Fruit fly (Drosophila melanogaster): ENCODE data around the gene betaGlu.
A peak's percentile ranks its signal among the peaks of the same experiment; 100 is the strongest.

Gene betaGlu

dm6 chr3R:31745629-31746081 is 26.0 kb downstream of the betaGlu start, which contains the start of gene awd:
Gene awd, minus strand, starts transcription at chr3R:31746077.
- TF ChIP-seq CG3032 (tag; optimal IDR thresholded peaks at IDR 0.05) (peak; percentile 9), achi (GFP tag; optimal IDR thresholded peaks at IDR 0.05) (peak; percentile 18), CG6276 (GFP tag; optimal IDR thresholded peaks at IDR 0.05) (no peak), Eip75B (GFP tag; optimal IDR thresholded peaks at IDR 0.05) (peak; percentile 51), CG31627 (GFP tag; optimal IDR thresholded peaks at IDR 0.05) (no peak), CG16779 (tag; optimal IDR thresholded peaks at IDR 0.05) (peak; percentile 28), topi (GFP tag; optimal IDR thresholded peaks at IDR 0.05) (peak; percentile 35), CG6163 (GFP tag; IDR thresholded peaks at IDR 0.05) (peak; percentile 14; the same call in 1 of the 3 replicates), OdsH (GFP tag; optimal IDR thresholded peaks at IDR 0.05) (no peak), Eip78C (GFP tag) (peak; percentile 70), dsx (GFP tag; optimal IDR thresholded peaks at IDR 0.05; ENCODE audit: poor library complexity, severe bottlenecking) (peak; percentile 10), acj6 (GFP tag; optimal IDR thresholded peaks at IDR 0.05) (no peak), CG8632 (GFP tag; optimal IDR thresholded peaks at IDR 0.05) (no peak), ss (GFP tag; optimal IDR thresholded peaks at IDR 0.05) (peak; percentile 42 to 47), CG6854 (GFP tag; optimal IDR thresholded peaks at IDR 0.05) (peak; percentile 45), CG11294 (GFP tag; IDR thresholded peaks at IDR 0.05) (no peak), Sox15 (GFP tag; optimal IDR thresholded peaks at IDR 0.05) (no peak), fd85E (GFP tag; optimal IDR thresholded peaks at IDR 0.05) (no peak), esn (GFP tag; optimal IDR thresholded peaks at IDR 0.05) (peak; percentile 35), net (GFP tag; optimal IDR thresholded peaks at IDR 0.05) (peak; percentile 7), CG9139 (GFP tag; optimal IDR thresholded peaks at IDR 0.05) (peak; percentile 15), vri (GFP tag; optimal IDR thresholded peaks at IDR 0.05) (no peak), CG6808 (GFP tag; optimal IDR thresholded peaks at IDR 0.05) (peak; percentile 25), CG3919 (GFP tag; optimal IDR thresholded peaks at IDR 0.05) (peak; percentile 1), CG8319 (GFP tag; optimal IDR thresholded peaks at IDR 0.05) (no peak), CG11762 (GFP tag; optimal IDR thresholded peaks at IDR 0.05; ENCODE audit: insufficient read depth) (no peak), CG1621 (tag; optimal IDR thresholded peaks at IDR 0.05) (peak; percentile 44), Blimp-1 (GFP tag; optimal IDR thresholded peaks at IDR 0.05) (no peak), Sox102F (GFP tag; optimal IDR thresholded peaks at IDR 0.05) (no peak), svp (GFP tag) (peak; percentile 86), Sox14 (GFP tag; optimal IDR thresholded peaks at IDR 0.05) (peak; percentile 57), CG8119 (GFP tag; IDR thresholded peaks at IDR 0.05) (peak; percentile 49; the same call in 2 of the 3 replicates), CG6792 (GFP tag; optimal IDR thresholded peaks at IDR 0.05) (no peak), Met (GFP tag; optimal IDR thresholded peaks at IDR 0.05) (peak; percentile 6)

- peak; percentile 53 for TF ChIP-seq cyc (GFP tag; optimal IDR thresholded peaks at IDR 0.05)
- no peak for TF ChIP-seq fd59A (GFP tag; optimal IDR thresholded peaks at IDR 0.05)
- peak; percentile 80 for TF ChIP-seq esn (GFP tag; optimal IDR thresholded peaks at IDR 0.05)
- TF ChIP-seq Smox (GFP tag; optimal IDR thresholded peaks at IDR 0.05): peak; percentile 65
- TF ChIP-seq dsx (GFP tag; optimal IDR thresholded peaks at IDR 0.05; ENCODE audit: poor library complexity, severe bottlenecking): peak; percentile 40
- no peak for TF ChIP-seq Sox102F (GFP tag; optimal IDR thresholded peaks at IDR 0.05)
- peak; percentile 49 for TF ChIP-seq Gug (GFP tag; IDR thresholded peaks at IDR 0.05)
- peak; percentile 60 for TF ChIP-seq CG31627 (GFP tag; optimal IDR thresholded peaks at IDR 0.05)
- no peak for TF ChIP-seq Eip93F (GFP tag; optimal IDR thresholded peaks at IDR 0.05)
- TF ChIP-seq salr (GFP tag; optimal IDR thresholded peaks at IDR 0.05): peak in 1 of 2 experiments; percentile 67
- peak; percentile 74 for TF ChIP-seq CG34406 (GFP tag; optimal IDR thresholded peaks at IDR 0.05)
- no peak for TF ChIP-seq fd85E (GFP tag; optimal IDR thresholded peaks at IDR 0.05)
- peak; percentile 76 for TF ChIP-seq OdsH (GFP tag; optimal IDR thresholded peaks at IDR 0.05)
- peak; percentile 10 for TF ChIP-seq Lpt (GFP tag; optimal IDR thresholded peaks at IDR 0.05)
- TF ChIP-seq Sox14 (GFP tag; optimal IDR thresholded peaks at IDR 0.05): peak; percentile 73
- peak; percentile 69 for TF ChIP-seq Met (GFP tag; optimal IDR thresholded peaks at IDR 0.05)
- peak; percentile 24 for TF ChIP-seq CG16779 (tag; optimal IDR thresholded peaks at IDR 0.05)
- peak; percentile 51 for TF ChIP-seq Ets96B (tag; optimal IDR thresholded peaks at IDR 0.05)
- no peak for TF ChIP-seq CG6276 (GFP tag; optimal IDR thresholded peaks at IDR 0.05)
- TF ChIP-seq dac (GFP tag; optimal IDR thresholded peaks at IDR 0.05): peak; percentile 19
- TF ChIP-seq CG6163 (GFP tag; IDR thresholded peaks at IDR 0.05): peak; percentile 83
- no peak for TF ChIP-seq CG4318 (GFP tag; optimal IDR thresholded peaks at IDR 0.05)
- no peak for TF ChIP-seq fkh (GFP tag; optimal IDR thresholded peaks at IDR 0.05)
- peak; percentile 55 for TF ChIP-seq Hr39 (GFP tag; optimal IDR thresholded peaks at IDR 0.05)
- TF ChIP-seq eg (GFP tag; IDR thresholded peaks at IDR 0.05): peak; percentile 85
- TF ChIP-seq CG8119 (GFP tag; IDR thresholded peaks at IDR 0.05): peak; percentile 50; the same call in 1 of the 3 replicates
- TF ChIP-seq lz (GFP tag; optimal IDR thresholded peaks at IDR 0.05): peak; percentile 66
These were observed 27.5 kb downstream of the betaGlu start, which contains the start of gene CG1896 for dm6 chr3R:31744044-31744652. Gene CG1896, plus strand, starts transcription at chr3R:31744282.

Data from whole organism, prepupa.